Worm (Caenorhabditis elegans) whole organism, early embryonic: ENCODE results near the gene ZC443.4.

Experiments used
- B0310.2 ChIP-seq: sonication (generic microtip); optimal IDR thresholded peaks from 2 replicates; lab custom pipeline; 2016; ENCODE audit warnings: mild to moderate bottlenecking, missing genetic modification characterization, missing compliant biosample characterization
- aly-1 ChIP-seq: sonication (generic microtip); optimal IDR thresholded peaks from 2 replicates; lab custom pipeline; 2016; ENCODE audit warnings: missing genetic modification characterization, missing compliant biosample characterization
- ama-1 ChIP-seq: fragments of 150-350 bp; optimal IDR thresholded peaks from 2 replicates; lab custom pipeline; 2014
- ets-7 ChIP-seq: sonication (generic microtip); optimal IDR thresholded peaks from 2 replicates; lab custom pipeline; 2016; ENCODE audit warnings: missing genotype, missing genetic modification characterization, missing compliant biosample characterization
- flt-1 ChIP-seq: fragments of 200-800 bp; sonication (Bioruptor generic); IDR thresholded peaks from 2 replicates; pipeline ENCODE4 v1.3.6; 2022; ENCODE audit warnings: missing genetic modification characterization, missing compliant biosample characterization
- hmbx-1 ChIP-seq: sonication (generic microtip); optimal IDR thresholded peaks from 2 replicates; lab custom pipeline; 2016; ENCODE audit warnings: mild to moderate bottlenecking, missing genetic modification characterization, missing compliant biosample characterization
- hmg-4 ChIP-seq: fragments of 200-800 bp; sonication (Bioruptor generic); optimal IDR thresholded peaks from 2 replicates; lab custom pipeline; 2018; ENCODE audit warnings: mild to moderate bottlenecking, missing genetic modification characterization, missing compliant biosample characterization
- hnd-1 ChIP-seq: sonication (generic microtip); optimal IDR thresholded peaks from 2 replicates; lab custom pipeline; 2016; ENCODE audit warnings: missing genetic modification characterization, missing compliant biosample characterization
- tbx-37 ChIP-seq: fragments of 200-800 bp; sonication (Bioruptor generic); conservative IDR thresholded peaks from 2 replicates; pipeline ENCODE4 v1.3.6; 2022; ENCODE audit warnings: missing genetic modification reagents, missing genetic modification characterization, missing compliant biosample characterization
- tra-4 ChIP-seq: sonication (generic microtip); optimal IDR thresholded peaks from 2 replicates; lab custom pipeline; 2017; ENCODE audit warnings: missing genetic modification characterization, missing compliant biosample characterization

- TF ChIP-seq ama-1 (lab: Kevin White, UChicago): no peak
- TF ChIP-seq aly-1 (tag; lab: Kevin White, UChicago): no peak
- no peak for TF ChIP-seq ets-7
- no peak for TF ChIP-seq B0310.2 (tag; lab: Kevin White, UChicago)
- no peak for TF ChIP-seq flt-1 (GFP tag; lab: Robert Waterston, UW)
- TF ChIP-seq hmbx-1: no peak
- no peak for TF ChIP-seq hnd-1 (tag; lab: Kevin White, UChicago)
- TF ChIP-seq tbx-37: no peak
- no peak for TF ChIP-seq hmg-4 (GFP tag; lab: Kevin White, UChicago)
- TF ChIP-seq tra-4 (tag; lab: Kevin White, UChicago): no peak
Measured at ce11 chrV:12768946-12769345, 50.7 kb downstream of the ZC443.4 start, which contains the start of gene srt-43.
